Fruit fly (Drosophila melanogaster): Measurements from ENCODE around the gene CG9988.

dm6 chr3R:28590462-28590861 lies 45.7 kb upstream of the CG9988 start:
- TF ChIP-seq fkh (GFP tag; optimal IDR thresholded peaks at IDR 0.05) = peak; percentile 100
- no peak for TF ChIP-seq net (GFP tag; optimal IDR thresholded peaks at IDR 0.05)
- TF ChIP-seq dac (GFP tag; optimal IDR thresholded peaks at IDR 0.05) = no peak
- no peak for TF ChIP-seq OdsH (GFP tag; optimal IDR thresholded peaks at IDR 0.05)
- no peak for TF ChIP-seq Hr38 (GFP tag; optimal IDR thresholded peaks at IDR 0.05)
- no peak for TF ChIP-seq Eip78C (GFP tag)
- no peak for TF ChIP-seq topi (GFP tag; optimal IDR thresholded peaks at IDR 0.05)
- no peak for TF ChIP-seq CG8119 (GFP tag; IDR thresholded peaks at IDR 0.05)
- TF ChIP-seq Blimp-1 (GFP tag; optimal IDR thresholded peaks at IDR 0.05) = no peak
- no peak for TF ChIP-seq Sox15 (GFP tag; optimal IDR thresholded peaks at IDR 0.05)
- TF ChIP-seq Eip75B (GFP tag; optimal IDR thresholded peaks at IDR 0.05) = no peak
- TF ChIP-seq Gug (GFP tag; IDR thresholded peaks at IDR 0.05) = no peak
